Fruit fly (Drosophila melanogaster) whole organism, embryonic: ENCODE results near the gene CG14367.

ENCODE experiments used
- Asciz ChIP-seq: fragments of 200-800 bp; sonication (Bioruptor generic); optimal IDR thresholded peaks from 2 replicates; lab custom pipeline; 2017; ENCODE audit warnings: missing biosample characterization, mild to moderate bottlenecking, missing genetic modification characterization, missing genetic modification reagents
- CG10267 ChIP-seq: fragments of 200-800 bp; sonication (Bioruptor generic); optimal IDR thresholded peaks from 2 replicates; lab custom pipeline; 2018; ENCODE audit warnings: missing biosample characterization, mild to moderate bottlenecking, missing genetic modification characterization, moderate library complexity
- CG10959 ChIP-seq: fragments of 200-800 bp; sonication (Bioruptor generic); IDR thresholded peaks from 2 replicates; pipeline ENCODE4 v1.3.6; 2022; ENCODE audit warnings: missing biosample characterization, missing genetic modification characterization
- CG11456 ChIP-seq: fragments of 200-800 bp; sonication (Bioruptor generic); IDR thresholded peaks from 3 replicates; pipeline ENCODE4 v1.3.6; 2022; ENCODE audit warnings: missing biosample characterization, missing genetic modification characterization
- CG1233 ChIP-seq: fragments of 200-800 bp; sonication (Bioruptor generic); optimal IDR thresholded peaks from 4 replicates; lab custom pipeline; 2018; ENCODE audit warnings: missing biosample characterization, mild to moderate bottlenecking, missing genetic modification characterization
- CG12391 ChIP-seq: fragments of 200-800 bp; sonication (Bioruptor generic); optimal IDR thresholded peaks from 3 replicates; lab custom pipeline; 2018; ENCODE audit warnings: missing biosample characterization, mild to moderate bottlenecking, missing genetic modification characterization, moderate library complexity
- CG12942 ChIP-seq: fragments of 200-800 bp; sonication (Bioruptor generic); optimal IDR thresholded peaks from 3 replicates; lab custom pipeline; 2016; ENCODE audit warnings: missing biosample characterization, missing genetic modification characterization
- CG14710 ChIP-seq: fragments of 200-800 bp; sonication (Bioruptor generic); optimal IDR thresholded peaks from 3 replicates; lab custom pipeline; 2019; ENCODE audit warnings: missing biosample characterization, mild to moderate bottlenecking, missing genetic modification characterization, moderate library complexity
- CG15269 ChIP-seq: fragments of 200-800 bp; sonication (Bioruptor generic); optimal IDR thresholded peaks from 2 replicates; lab custom pipeline; 2018; ENCODE audit warnings: missing biosample characterization, mild to moderate bottlenecking, missing genetic modification characterization, moderate library complexity
- CG2120 ChIP-seq: fragments of 200-800 bp; sonication (Bioruptor generic); optimal IDR thresholded peaks from 3 replicates; lab custom pipeline; 2016; ENCODE audit warnings: missing biosample characterization, missing genetic modification characterization
- CG32767 ChIP-seq: fragments of 200-800 bp; sonication (Bioruptor generic); IDR thresholded peaks from 2 replicates; pipeline ENCODE4 v1.3.6; 2022; ENCODE audit warnings: missing biosample characterization, missing genetic modification characterization
- CG32772 ChIP-seq: fragments of 200-800 bp; sonication (Bioruptor generic); IDR thresholded peaks from 2 replicates; pipeline ENCODE4 v1.3.6; 2022; ENCODE audit warnings: missing biosample characterization, missing genetic modification characterization
- CG33213 ChIP-seq: fragments of 200-800 bp; sonication (Bioruptor generic); optimal IDR thresholded peaks from 3 replicates; lab custom pipeline; 2016; ENCODE audit warnings: missing biosample characterization, missing genetic modification characterization
- CG4282 ChIP-seq: fragments of 200-800 bp; sonication (Bioruptor generic); optimal IDR thresholded peaks from 2 replicates; lab custom pipeline; 2016; ENCODE audit warnings: missing biosample characterization, missing genetic modification characterization
- CG4820 ChIP-seq: fragments of 200-800 bp; sonication (Bioruptor generic); optimal IDR thresholded peaks from 3 replicates; lab custom pipeline; 2016; ENCODE audit warnings: missing biosample characterization, missing genetic modification characterization
- CG6254 ChIP-seq: fragments of 200-800 bp; sonication (Bioruptor generic); optimal IDR thresholded peaks from 3 replicates; lab custom pipeline; 2017; ENCODE audit warnings: mild to moderate bottlenecking, missing biosample characterization, missing genetic modification reagents, missing genetic modification characterization
- CG6272 ChIP-seq: fragments of 200-800 bp; sonication (Bioruptor generic); IDR thresholded peaks from 2 replicates; pipeline ENCODE4 v1.3.6; 2022; ENCODE audit warnings: missing biosample characterization, missing genetic modification characterization
- CG8765 ChIP-seq: fragments of 200-800 bp; sonication (Bioruptor generic); IDR thresholded peaks from 2 replicates; pipeline ENCODE4 v1.3.6; 2022; ENCODE audit warnings: missing biosample characterization, missing genetic modification characterization
- Dbx ChIP-seq: fragments of 200-800 bp; sonication (Bioruptor generic); IDR thresholded peaks from 3 replicates; pipeline ENCODE4 v1.3.6; 2022; ENCODE audit warnings: missing biosample characterization, missing genetic modification characterization
- Dfd ChIP-seq, 2 experiments: fragments of >200 bp; optimal IDR thresholded peaks; 2 replicates each; lab custom pipeline; 2017; ENCODE audit warnings: missing biosample characterization in 2 of 2, missing genetic modification characterization in 2 of 2
- Doc2 ChIP-seq: fragments of 200-800 bp; sonication (Bioruptor generic); IDR thresholded peaks from 2 replicates; pipeline ENCODE4 v1.3.6; 2022; ENCODE audit warnings: missing biosample characterization, missing genetic modification characterization
- Dp ChIP-seq: fragments of 200-800 bp; sonication (Bioruptor generic); optimal IDR thresholded peaks from 2 replicates; lab custom pipeline; 2018; ENCODE audit warnings: missing biosample characterization, mild to moderate bottlenecking, missing genetic modification characterization, moderate library complexity
- Eip74EF ChIP-seq, 2 experiments: fragments of 200-800 bp in 1 of 2; fragments of >200 bp in 1 of 2; sonication (Bioruptor generic) in 1 of 2; optimal IDR thresholded peaks; 2 replicates each; lab custom pipeline; 2017 to 2019; ENCODE audit warnings: missing biosample characterization in 2 of 2, missing genetic modification characterization in 2 of 2, mild to moderate bottlenecking in 1 of 2, moderate library complexity in 1 of 2
- Gug ChIP-seq: fragments of 200-800 bp; sonication (Bioruptor generic); IDR thresholded peaks from 4 replicates; pipeline ENCODE4 v1.3.6; 2022; ENCODE audit warnings: missing biosample characterization, missing genetic modification characterization
- HLH3B ChIP-seq: fragments of 200-800 bp; sonication (Bioruptor generic); IDR thresholded peaks from 2 replicates; pipeline ENCODE4 v1.3.6; 2022; ENCODE audit warnings: missing biosample characterization, missing genetic modification characterization
- Hr39 ChIP-seq: fragments of >200 bp; optimal IDR thresholded peaks from 2 replicates; lab custom pipeline; 2017
- Kr ChIP-seq: fragments of 200-800 bp; sonication (Bioruptor generic); optimal IDR thresholded peaks from 2 replicates; lab custom pipeline; 2017; ENCODE audit warnings: missing biosample characterization, mild to moderate bottlenecking, missing genetic modification characterization
- Lpt ChIP-seq: fragments of >200 bp; optimal IDR thresholded peaks from 2 replicates; lab custom pipeline; 2018; ENCODE audit warnings: missing biosample characterization, missing genetic modification characterization
- MESR4 ChIP-seq: fragments of 200-800 bp; sonication (Bioruptor generic); optimal IDR thresholded peaks from 2 replicates; lab custom pipeline; 2018; ENCODE audit warnings: missing biosample characterization, mild to moderate bottlenecking, missing genetic modification characterization, moderate library complexity
- Neu2 ChIP-seq: fragments of 200-800 bp; sonication (Bioruptor generic); optimal IDR thresholded peaks from 3 replicates; lab custom pipeline; 2016; ENCODE audit warnings: missing biosample characterization, missing genetic modification characterization, borderline replicate concordance
- Nf-YA ChIP-seq: fragments of 200-800 bp; sonication (Bioruptor generic); IDR thresholded peaks from 2 replicates; pipeline ENCODE4 v1.3.6; 2022; ENCODE audit warnings: missing biosample characterization, missing genetic modification characterization
- Ptx1 ChIP-seq: fragments of 200-800 bp; sonication (Bioruptor generic); IDR thresholded peaks from 2 replicates; pipeline ENCODE4 v1.3.6; 2022; ENCODE audit warnings: missing biosample characterization, missing genetic modification characterization
- Sin3A ChIP-seq: fragments of >200 bp; optimal IDR thresholded peaks from 2 replicates; lab custom pipeline; 2018
- Trl ChIP-seq, 3 experiments: fragments of >200 bp in 2 of 3; fragments of 200-800 bp in 1 of 3; sonication (Bioruptor generic) in 1 of 3; optimal IDR thresholded peaks; 2 replicates in 1 of 3; 3 replicates in 2 of 3; lab custom pipeline; 2016 to 2017; ENCODE audit warnings: missing biosample characterization in 1 of 3, missing genetic modification characterization in 1 of 3
- cato ChIP-seq: fragments of 200-800 bp; sonication (Bioruptor generic); optimal IDR thresholded peaks from 2 replicates; lab custom pipeline; 2016; ENCODE audit warnings: missing biosample characterization, missing genetic modification characterization, borderline replicate concordance
- dmrt11E ChIP-seq: fragments of 200-800 bp; sonication (Bioruptor generic); optimal IDR thresholded peaks from 3 replicates; lab custom pipeline; 2018; ENCODE audit warnings: missing biosample characterization, mild to moderate bottlenecking, missing genetic modification characterization, moderate library complexity
- dysf ChIP-seq: fragments of 200-800 bp; sonication (Bioruptor generic); IDR thresholded peaks from 3 replicates; pipeline ENCODE4 v1.3.6; 2022; ENCODE audit warnings: missing biosample characterization, missing genetic modification characterization
- fd96Cb ChIP-seq: fragments of 200-800 bp; sonication (Bioruptor generic); optimal IDR thresholded peaks from 2 replicates; lab custom pipeline; 2018; ENCODE audit warnings: missing biosample characterization, mild to moderate bottlenecking, missing genetic modification characterization, moderate library complexity
- gt ChIP-seq: fragments of 200-800 bp; sonication (Bioruptor generic); IDR thresholded peaks from 2 replicates; pipeline ENCODE4 v1.3.6; 2022; ENCODE audit warnings: missing biosample characterization, missing genetic modification characterization
- h ChIP-seq: fragments of >200 bp; optimal IDR thresholded peaks from 2 replicates; lab custom pipeline; 2017
- hth ChIP-seq: fragments of >200 bp; optimal IDR thresholded peaks from 2 replicates; lab custom pipeline; 2017; ENCODE audit warnings: inconsistent platforms
- lbe ChIP-seq: fragments of 200-800 bp; sonication (Bioruptor generic); optimal IDR thresholded peaks from 2 replicates; lab custom pipeline; 2016; ENCODE audit warnings: missing biosample characterization, mild to moderate bottlenecking, missing genetic modification characterization
- lov ChIP-seq, 2 experiments: fragments of 200-800 bp in 1 of 2; fragments of >200 bp in 1 of 2; sonication (Bioruptor generic) in 1 of 2; IDR thresholded peaks in 1 of 2; optimal IDR thresholded peaks in 1 of 2; 2 replicates in 1 of 2; 3 replicates in 1 of 2; pipeline versions ENCODE4 v1.3.6 to Lab custom; 2017 to 2022; ENCODE audit warnings: missing biosample characterization in 1 of 2, missing genetic modification characterization in 1 of 2
- pros ChIP-seq: fragments of 200-800 bp; sonication (Bioruptor generic); optimal IDR thresholded peaks from 3 replicates; lab custom pipeline; 2019; ENCODE audit warnings: missing biosample characterization, mild to moderate bottlenecking, missing genetic modification characterization, moderate library complexity
- ro ChIP-seq: fragments of 200-800 bp; sonication (Bioruptor generic); IDR thresholded peaks from 2 replicates; pipeline ENCODE4 v1.3.6; 2022; ENCODE audit warnings: missing biosample characterization, missing genetic modification characterization
- salm ChIP-seq: fragments of 200-800 bp; sonication (Bioruptor generic); optimal IDR thresholded peaks from 2 replicates; lab custom pipeline; 2018; ENCODE audit warnings: missing biosample characterization, mild to moderate bottlenecking, missing genetic modification characterization
- seq ChIP-seq: fragments of 200-800 bp; sonication (Bioruptor generic); IDR thresholded peaks from 2 replicates; pipeline ENCODE4 v1.3.6; 2022; ENCODE audit warnings: missing biosample characterization, missing genetic modification characterization
- stc ChIP-seq: fragments of 200-800 bp; sonication (Bioruptor generic); IDR thresholded peaks from 2 replicates; pipeline ENCODE4 v1.3.6; 2022; ENCODE audit warnings: missing biosample characterization, missing genetic modification characterization
- unc-4 ChIP-seq: fragments of 200-800 bp; sonication (Bioruptor generic); IDR thresholded peaks from 2 replicates; pipeline ENCODE4 v1.3.6; 2022; ENCODE audit warnings: missing biosample characterization, missing genetic modification characterization; ENCODE audit not compliant: partially characterized antibody

CG14367 gene

dm6 chr3R:13715012-13715673 is 21.3 kb downstream of the CG14367 start, which contains the start of gene kmr (continued):
- TF ChIP-seq Dbx (GFP tag; lab: Robert Waterston, UW) (peak; percentile 75), fd96Cb (tag; lab: Kevin White, UChicago) (no peak), CG32767 (GFP tag; lab: Robert Waterston, UW) (no peak), seq (no peak), CG10959 (GFP tag; lab: Robert Waterston, UW) (no peak), Gug (GFP tag; lab: Robert Waterston, UW) (no peak), Kr (GFP tag; lab: Kevin White, UChicago) (peak; percentile 73), Neu2 (GFP tag; lab: Kevin White, UChicago) (no peak), Sin3A (lab: Kevin White, UChicago) (no peak), CG32772 (no peak), CG6272 (GFP tag; lab: Robert Waterston, UW) (no peak), ro (GFP tag; lab: Robert Waterston, UW) (no peak), Nf-YA (no peak), hth (lab: Kevin White, UChicago) (no peak), Hr39 (no peak), lbe (GFP tag; lab: Kevin White, UChicago) (no peak), lov (optimal IDR thresholded peaks at IDR 0.05; lab: Kevin White, UChicago) (no peak), lov (GFP tag; IDR thresholded peaks at IDR 0.05; lab: Robert Waterston, UW) (peak; percentile 57; the same call in 1 of the 3 replicates), stc (GFP tag; lab: Robert Waterston, UW) (peak; percentile 60; the same call in 1 of the 2 replicates), salm (tag; lab: Kevin White, UChicago) (peak; percentile 5), CG11456 (GFP tag; lab: Robert Waterston, UW) (no peak), CG4282 (GFP tag; lab: Kevin White, UChicago) (peak; percentile 14), h (lab: Kevin White, UChicago) (no peak), CG12391 (tag; lab: Kevin White, UChicago) (peak; percentile 15), Ptx1 (GFP tag; lab: Robert Waterston, UW) (no peak), Asciz (peak; percentile 64), CG4820 (GFP tag; lab: Kevin White, UChicago) (no peak)
- TF ChIP-seq, all 482 proteins: peak for 200

dm6 chr3R:13715674-13716454 is 22.0 kb downstream of the CG14367 start:
- TF ChIP-seq HLH3B (GFP tag; lab: Robert Waterston, UW) (no peak), stc (GFP tag; lab: Robert Waterston, UW) (no peak), CG15269 (no peak), CG2120 (GFP tag; lab: Kevin White, UChicago) (no peak), CG10267 (no peak), CG1233 (GFP tag; lab: Kevin White, UChicago) (no peak), pros (GFP tag; lab: Kevin White, UChicago) (peak; percentile 97), Dfd (GFP tag; optimal IDR thresholded peaks at IDR 0.05; lab: Kevin White, UChicago) (no peak), CG6254 (GFP tag; lab: Kevin White, UChicago) (no peak), Lpt (GFP tag; lab: Kevin White, UChicago) (no peak), Neu2 (GFP tag; lab: Kevin White, UChicago) (no peak), dysf (GFP tag; lab: Robert Waterston, UW) (no peak), CG33213 (no peak), Doc2 (GFP tag; lab: Robert Waterston, UW) (no peak), gt (GFP tag; lab: Robert Waterston, UW) (no peak), unc-4 (no peak), dmrt11E (tag; lab: Kevin White, UChicago) (no peak), CG14710 (tag; lab: Kevin White, UChicago) (no peak), Eip74EF (GFP tag; optimal IDR thresholded peaks at IDR 0.05; lab: Kevin White, UChicago) (no peak), CG8765 (GFP tag; lab: Robert Waterston, UW) (no peak), CG12942 (GFP tag; lab: Kevin White, UChicago) (no peak), MESR4 (no peak), cato (GFP tag; lab: Kevin White, UChicago) (no peak), Trl (optimal IDR thresholded peaks at IDR 0.05; lab: Kevin White, UChicago) (no peak), Trl (GFP tag; optimal IDR thresholded peaks at IDR 0.05; lab: Kevin White, UChicago) (no peak), Dp (GFP tag; lab: Kevin White, UChicago) (no peak)
